Worm (Caenorhabditis elegans) whole organism, L1 larva: ENCODE results near the gene C25G4.3.

Experiments
- C04F5.9 ChIP-seq: sonication (generic microtip); optimal IDR thresholded peaks from 2 replicates; lab custom pipeline; 2016; ENCODE audit warnings: missing genetic modification characterization, missing compliant biosample characterization
- Y116A8C.19 ChIP-seq: sonication (generic microtip); optimal IDR thresholded peaks from 2 replicates; lab custom pipeline; 2016; ENCODE audit warnings: missing compliant biosample characterization, missing genetic modification characterization, borderline replicate concordance
- blmp-1 ChIP-seq: fragments of 150-350 bp; optimal IDR thresholded peaks from 2 replicates; lab custom pipeline; 2014; ENCODE audit warnings: missing biosample characterization, missing genetic modification characterization
- ceh-8 ChIP-seq: fragments of 200-800 bp; sonication (Bioruptor generic); optimal IDR thresholded peaks from 2 replicates; lab custom pipeline; 2018; ENCODE audit warnings: mild to moderate bottlenecking, missing genetic modification characterization, moderate library complexity, missing compliant biosample characterization
- ceh-82 ChIP-seq, 3 experiments: fragments of 150-350 bp in 1 of 3; sonication (generic microtip) in 2 of 3; optimal IDR thresholded peaks; 2 replicates each; lab custom pipeline; 2014 to 2017; ENCODE audit warnings: missing biosample characterization in 3 of 3, missing genetic modification characterization in 3 of 3
- ceh-90 ChIP-seq: sonication (generic microtip); optimal IDR thresholded peaks from 2 replicates; lab custom pipeline; 2016; ENCODE audit warnings: missing genetic modification characterization, missing compliant biosample characterization
- dpl-1 ChIP-seq, 3 experiments: fragments of 150-350 bp in 2 of 3; sonication (generic microtip) in 1 of 3; optimal IDR thresholded peaks; 2 replicates each; lab custom pipeline; 2014 to 2017; ENCODE audit warnings: missing biosample characterization in 3 of 3, missing genetic modification characterization in 3 of 3, missing genetic modification reagents in 3 of 3
- dsc-1 ChIP-seq: sonication (generic microtip); optimal IDR thresholded peaks from 2 replicates; lab custom pipeline; 2016; ENCODE audit warnings: mild to moderate bottlenecking, missing genetic modification characterization, missing compliant biosample characterization
- efl-1 ChIP-seq, 4 experiments: fragments of 150-350 bp; optimal IDR thresholded peaks in 3 of 4; peaks in 1 of 4; 1 replicate in 1 of 4; 2 replicates in 3 of 4; lab custom pipeline; 2014; ENCODE audit warnings: missing biosample characterization in 2 of 4, missing genetic modification characterization in 2 of 4, missing genetic modification reagents in 2 of 4
- fkh-4 ChIP-seq: sonication (generic microtip); optimal IDR thresholded peaks from 2 replicates; lab custom pipeline; 2016; ENCODE audit warnings: missing compliant biosample characterization, missing genetic modification characterization, borderline replicate concordance
- fkh-8 ChIP-seq: sonication (generic microtip); optimal IDR thresholded peaks from 2 replicates; lab custom pipeline; 2016; ENCODE audit warnings: mild to moderate bottlenecking, missing genetic modification characterization, missing compliant biosample characterization
- fos-1 ChIP-seq: fragments of 150-350 bp; optimal IDR thresholded peaks from 2 replicates; lab custom pipeline; 2014; ENCODE audit warnings: missing biosample characterization, missing genetic modification characterization
- grh-1 ChIP-seq: fragments of 200-800 bp; sonication (Bioruptor generic); IDR thresholded peaks from 2 replicates; pipeline ENCODE4 v1.3.6; 2022; ENCODE audit warnings: missing genetic modification reagents, missing genetic modification characterization, missing compliant biosample characterization
- hpl-2 ChIP-seq: fragments of 150-350 bp; optimal IDR thresholded peaks from 2 replicates; lab custom pipeline; 2014; ENCODE audit warnings: missing biosample characterization, missing genetic modification reagents, missing genetic modification characterization
- irx-1 ChIP-seq: sonication (generic microtip); optimal IDR thresholded peaks from 2 replicates; lab custom pipeline; 2016; ENCODE audit warnings: missing genetic modification characterization, missing compliant biosample characterization
- lin-35 ChIP-seq, 2 experiments: fragments of 150-350 bp; optimal IDR thresholded peaks; 2 replicates each; lab custom pipeline; 2014; ENCODE audit warnings: missing biosample characterization in 2 of 2, missing genetic modification characterization in 2 of 2, missing genetic modification reagents in 2 of 2
- lin-39 ChIP-seq: fragments of 150-350 bp; optimal IDR thresholded peaks from 2 replicates; lab custom pipeline; 2014; ENCODE audit warnings: missing biosample characterization, missing genetic modification reagents, missing genetic modification characterization
- mdl-1 ChIP-seq, 2 experiments: fragments of 150-350 bp; optimal IDR thresholded peaks; 2 replicates each; lab custom pipeline; 2014 to 2017; ENCODE audit warnings: missing biosample characterization in 2 of 2, missing genetic modification characterization in 2 of 2, inconsistent platforms in 1 of 2
- mep-1 ChIP-seq: fragments of 150-350 bp; optimal IDR thresholded peaks from 2 replicates; lab custom pipeline; 2014; ENCODE audit warnings: missing biosample characterization, missing genetic modification characterization
- nhr-12 ChIP-seq: sonication (generic microtip); optimal IDR thresholded peaks from 2 replicates; lab custom pipeline; 2017; ENCODE audit warnings: missing biosample characterization, missing genetic modification characterization
- nhr-237 ChIP-seq: fragments of 150-350 bp; optimal IDR thresholded peaks from 2 replicates; lab custom pipeline; 2014; ENCODE audit warnings: missing biosample characterization, missing genetic modification characterization
- nhr-47 ChIP-seq: sonication (generic microtip); optimal IDR thresholded peaks from 2 replicates; lab custom pipeline; 2016; ENCODE audit warnings: mild to moderate bottlenecking, missing genetic modification characterization, moderate library complexity, missing compliant biosample characterization
- nhr-71 ChIP-seq: sonication (generic microtip); optimal IDR thresholded peaks from 2 replicates; lab custom pipeline; 2016; ENCODE audit warnings: mild to moderate bottlenecking, missing genetic modification characterization, moderate library complexity, missing compliant biosample characterization
- nhr-77 ChIP-seq: fragments of 150-350 bp; optimal IDR thresholded peaks from 2 replicates; lab custom pipeline; 2014; ENCODE audit warnings: missing biosample characterization, missing genetic modification characterization
- nhr-85 ChIP-seq: sonication (generic microtip); peaks from one replicate; lab custom pipeline; 2016; ENCODE audit warnings: missing genetic modification characterization, inconsistent platforms, missing compliant biosample characterization
- pag-3 ChIP-seq: sonication (generic microtip); optimal IDR thresholded peaks from 2 replicates; lab custom pipeline; 2017; ENCODE audit warnings: missing genetic modification characterization, mild to moderate bottlenecking, missing compliant biosample characterization, antibody characterized with exemption, borderline replicate concordance; ENCODE audit not compliant: insufficient read depth
- pqm-1 ChIP-seq: sonication (generic microtip); optimal IDR thresholded peaks from 3 replicates; lab custom pipeline; 2017; ENCODE audit warnings: missing biosample characterization, missing genetic modification characterization
- snpc-4 ChIP-seq: fragments of 150-350 bp; optimal IDR thresholded peaks from 2 replicates; lab custom pipeline; 2014; ENCODE audit warnings: missing biosample characterization, missing genetic modification characterization
- sox-4 ChIP-seq: sonication (generic microtip); optimal IDR thresholded peaks from 2 replicates; lab custom pipeline; 2016; ENCODE audit warnings: missing genetic modification characterization, missing compliant biosample characterization
- tlp-1 ChIP-seq: fragments of 150-350 bp; optimal IDR thresholded peaks from 2 replicates; lab custom pipeline; 2014; ENCODE audit warnings: missing biosample characterization, missing genetic modification characterization
- unc-130 ChIP-seq: fragments of 150-350 bp; optimal IDR thresholded peaks from 2 replicates; lab custom pipeline; 2017; ENCODE audit warnings: missing biosample characterization, missing genetic modification characterization, inconsistent platforms
- unc-30 ChIP-seq: sonication (generic microtip); optimal IDR thresholded peaks from 2 replicates; lab custom pipeline; 2017; ENCODE audit warnings: missing biosample characterization, missing genetic modification characterization
- unc-62 ChIP-seq: fragments of 150-350 bp; optimal IDR thresholded peaks from 2 replicates; lab custom pipeline; 2014; ENCODE audit warnings: missing biosample characterization, missing genetic modification reagents, missing genetic modification characterization
- unc-98 ChIP-seq: fragments of 200-800 bp; sonication (Bioruptor generic); IDR thresholded peaks from 2 replicates; pipeline ENCODE4 v1.3.6; 2022; ENCODE audit warnings: missing genetic modification characterization, missing compliant biosample characterization
- vab-15 ChIP-seq: sonication (generic microtip); optimal IDR thresholded peaks from 2 replicates; lab custom pipeline; 2017; ENCODE audit warnings: missing genotype, mild to moderate bottlenecking, missing genetic modification characterization, missing compliant biosample characterization
- xbp-1 ChIP-seq: sonication (generic microtip); optimal IDR thresholded peaks from 2 replicates; lab custom pipeline; 2016; ENCODE audit warnings: missing genetic modification characterization, missing compliant biosample characterization
- ztf-11 ChIP-seq, 2 experiments: sonication (generic microtip); optimal IDR thresholded peaks; 2 replicates each; lab custom pipeline; 2016 to 2017; ENCODE audit warnings: missing genetic modification characterization in 2 of 2, missing biosample characterization in 1 of 2, missing compliant biosample characterization in 1 of 2

The C25G4.3 gene

DNA sequence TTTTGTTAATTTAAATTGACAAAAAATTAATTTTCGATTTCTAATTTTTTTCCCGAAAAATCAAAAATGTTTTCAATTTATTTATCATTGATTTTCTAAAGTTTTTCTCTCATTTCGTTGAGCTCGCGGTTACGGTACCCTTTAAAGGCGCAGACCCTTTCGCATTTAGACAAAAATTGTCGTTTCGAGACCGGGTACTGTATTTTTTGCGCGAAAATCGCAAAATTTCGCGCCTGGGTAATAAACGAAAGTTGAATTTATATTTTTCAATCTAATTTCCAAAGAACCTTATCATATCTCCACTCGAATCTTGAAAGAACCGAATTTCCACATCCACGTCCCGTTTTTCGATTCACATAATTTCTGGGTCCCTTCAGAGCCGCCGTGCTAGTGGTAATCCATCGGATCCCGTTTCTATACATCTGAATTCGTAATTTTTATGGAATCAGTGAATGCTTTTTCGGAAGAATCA lies at the start of gene C25G4.3:
C25G4.3 (minus strand) TSS at position 422 of the 472 bp plus-strand sequence.
- TF ChIP-seq tlp-1 (no peak), nhr-71 (tag; lab: Kevin White, UChicago) (no peak), lin-35 (GFP tag; optimal IDR thresholded peaks at IDR 0.05; lab: Kevin White, UChicago) (no peak), hpl-2 (GFP tag; lab: Kevin White, UChicago) (no peak), lin-39 (no peak), unc-62 (GFP tag; lab: Kevin White, UChicago) (no peak), mep-1 (no peak), nhr-12 (tag; lab: Kevin White, UChicago) (no peak), ztf-11 (tag; optimal IDR thresholded peaks at IDR 0.05; lab: Kevin White, UChicago) (no peak), snpc-4 (tag; lab: Kevin White, UChicago) (no peak), dsc-1 (tag; lab: Kevin White, UChicago) (no peak), grh-1 (GFP tag; lab: Robert Waterston, UW) (no peak), nhr-77 (tag; lab: Kevin White, UChicago) (no peak), pqm-1 (tag; lab: Kevin White, UChicago) (no peak), unc-130 (tag; lab: Kevin White, UChicago) (no peak)

- TF ChIP-seq dpl-1 (GFP tag; optimal IDR thresholded peaks at IDR 0.05; lab: Kevin White, UChicago) (no peak), nhr-85 (tag; lab: Kevin White, UChicago) (no peak), efl-1 (optimal IDR thresholded peaks at IDR 0.05; lab: Kevin White, UChicago) (no peak), efl-1 (GFP tag; optimal IDR thresholded peaks at IDR 0.05 in 1 of 2; lab: Kevin White, UChicago) (no peak), sox-4 (tag; lab: Kevin White, UChicago) (no peak)
These were observed 49.5 kb upstream of the C25G4.3 start, which contains the start of gene sru-20 for ce11 chrIV:12495196-12495595. TSS of gene sru-20 (plus strand) at chrIV:12495496.

- TF ChIP-seq irx-1 (no peak), nhr-237 (tag; lab: Kevin White, UChicago) (no peak), snpc-4 (tag; lab: Kevin White, UChicago) (no peak), vab-15 (tag; lab: Kevin White, UChicago) (no peak), unc-98 (GFP tag; lab: Robert Waterston, UW) (no peak), fkh-4 (tag; lab: Kevin White, UChicago) (no peak), pag-3 (tag; lab: Kevin White, UChicago) (no peak), fkh-8 (tag; lab: Kevin White, UChicago) (no peak), ceh-82 (tag; optimal IDR thresholded peaks at IDR 0.05; lab: Kevin White, UChicago) (no peak), unc-30 (tag; lab: Kevin White, UChicago) (no peak), ceh-90 (tag; lab: Kevin White, UChicago) (no peak)
These were observed 44.8 kb upstream of the C25G4.3 start, which contains the start of gene him-6 for ce11 chrIV:12490491-12490890. TSS of gene him-6 (plus strand) at chrIV:12490791.

ce11 chrIV:12487194-12487593 lies 41.5 kb upstream of the C25G4.3 start, which contains the start of gene sru-26:
TSS of gene sru-26 (plus strand) at chrIV:12487494.
- TF ChIP-seq Y116A8C.19 (tag; lab: Kevin White, UChicago): no peak
- TF ChIP-seq tlp-1: no peak
- TF ChIP-seq efl-1 (optimal IDR thresholded peaks at IDR 0.05; lab: Kevin White, UChicago): no peak
- TF ChIP-seq efl-1 (GFP tag; optimal IDR thresholded peaks at IDR 0.05 in 1 of 2; lab: Kevin White, UChicago): no peak
- TF ChIP-seq mdl-1 (tag; optimal IDR thresholded peaks at IDR 0.05; lab: Kevin White, UChicago): no peak
- TF ChIP-seq nhr-47 (tag; lab: Kevin White, UChicago): no peak
- no peak for TF ChIP-seq unc-130 (tag; lab: Kevin White, UChicago)
- no peak for TF ChIP-seq blmp-1 (tag; lab: Kevin White, UChicago)
- no peak for TF ChIP-seq xbp-1 (tag; lab: Kevin White, UChicago)
- no peak for TF ChIP-seq fos-1 (tag; lab: Kevin White, UChicago)
- TF ChIP-seq C04F5.9: no peak
- TF ChIP-seq ceh-8 (GFP tag; lab: Kevin White, UChicago): no peak
